Worm (Caenorhabditis elegans): ENCODE measurements around the gene nstp-7.

ce11 chrV:576070-576469 is 5.6 kb upstream of the nstp-7 start, which contains the start of gene K06H6.5:
- no peak for TF ChIP-seq aly-2 (tag; optimal IDR thresholded peaks at IDR 0.05)
- TF ChIP-seq lsy-2 (tag; optimal IDR thresholded peaks at IDR 0.05), result no peak
- TF ChIP-seq unc-62 (GFP tag; optimal IDR thresholded peaks at IDR 0.05), result no peak
- no peak for TF ChIP-seq nhr-90 (tag; optimal IDR thresholded peaks at IDR 0.05; ENCODE audit: poor library complexity)
- TF ChIP-seq ceh-63 (GFP tag; optimal IDR thresholded peaks at IDR 0.05), result no peak
- TF ChIP-seq elt-3 (tag; optimal IDR thresholded peaks at IDR 0.05), result no peak
- no peak for TF ChIP-seq unc-86 (tag; optimal IDR thresholded peaks at IDR 0.05)
